Worm (Caenorhabditis elegans) whole organism, dauer: ENCODE results near the gene glb-11.

Experiments
- unc-62 ChIP-seq: sonication (generic microtip); optimal IDR thresholded peaks from 2 replicates; lab custom pipeline; 2017; ENCODE audit warnings: missing biosample characterization, missing genetic modification reagents, missing genetic modification characterization

glb-11 gene

DNA sequence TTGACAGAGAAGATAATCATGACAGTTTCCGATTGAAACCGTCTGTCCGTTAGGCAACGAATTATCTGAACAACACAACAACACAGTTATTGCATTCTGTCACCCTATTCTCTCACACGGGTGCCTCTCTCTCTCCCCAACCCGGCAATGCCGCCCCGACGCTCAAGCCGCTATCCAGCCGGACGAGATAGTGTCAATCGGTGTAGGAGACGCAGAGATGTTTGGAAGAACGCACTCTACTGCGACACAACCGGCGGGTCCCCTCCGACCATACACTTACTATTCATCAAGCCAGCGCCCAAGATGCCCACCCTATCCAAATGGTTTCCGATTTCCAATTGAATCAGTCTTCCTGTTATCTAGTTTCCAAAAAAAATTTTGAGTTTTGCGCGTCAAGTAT, 18.2 kb upstream of the glb-11 start:
- no peak for TF ChIP-seq unc-62 (GFP tag; lab: Kevin White, UChicago)

DNA sequence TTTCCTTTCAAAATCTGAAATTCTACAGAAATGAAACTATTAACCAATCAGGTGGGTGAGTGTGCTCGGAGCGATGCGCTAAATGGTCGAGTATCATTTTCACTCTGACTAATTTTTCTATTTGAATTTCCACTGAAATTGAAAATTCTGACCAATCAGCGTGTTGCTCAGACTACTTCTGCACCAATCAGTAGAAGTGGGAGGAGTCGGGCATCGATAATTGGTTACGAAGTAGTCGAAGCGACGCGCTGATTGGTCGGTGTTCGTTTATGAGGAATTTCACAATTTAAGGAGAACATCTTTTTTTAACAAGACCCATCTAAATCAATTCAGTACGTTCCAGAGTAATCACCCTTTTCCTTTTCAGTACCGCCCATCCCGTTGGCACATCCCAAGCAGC, 17.2 kb upstream of the glb-11 start:
- TF ChIP-seq unc-62 (GFP tag; lab: Kevin White, UChicago): no peak

ce11 chrIII:4007017-4007416, 15.0 kb upstream of the glb-11 start:
- no peak for TF ChIP-seq unc-62 (GFP tag; lab: Kevin White, UChicago)

- no peak for TF ChIP-seq unc-62 (GFP tag; lab: Kevin White, UChicago)
Measured at ce11 chrIII:4005446-4006192, 13.6 kb upstream of the glb-11 start, which contains the start of gene pxd-1. pxd-1 (plus strand) TSS chrIII:4006142.

- no peak for TF ChIP-seq unc-62 (GFP tag; lab: Kevin White, UChicago)
Measured at ce11 chrIII:4004064-4004580, 12.1 kb upstream of the glb-11 start, which contains the start of gene tif-1A. tif-1A (minus strand) TSS chrIII:4004114.

DNA sequence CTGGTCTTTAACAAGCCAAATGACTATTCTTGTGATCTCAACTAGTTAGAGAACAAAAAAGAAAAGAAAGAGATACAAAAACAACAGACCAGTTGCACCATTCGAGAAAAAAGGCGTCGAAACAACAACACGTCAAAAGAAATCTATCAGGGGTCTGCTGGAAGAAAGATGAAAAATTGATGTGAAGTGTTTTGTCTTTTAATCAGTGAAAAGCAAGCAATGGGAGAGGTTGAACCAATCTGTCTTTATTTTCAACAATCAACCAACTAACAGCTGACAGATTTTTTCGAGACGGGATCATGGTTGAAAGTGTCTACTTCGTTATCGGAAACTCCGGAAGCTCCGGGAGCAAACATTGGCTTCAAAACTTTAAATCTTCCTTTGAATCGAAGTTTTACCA, 2.5 kb upstream of the glb-11 start:
- no peak for TF ChIP-seq unc-62 (GFP tag; lab: Kevin White, UChicago)

DNA sequence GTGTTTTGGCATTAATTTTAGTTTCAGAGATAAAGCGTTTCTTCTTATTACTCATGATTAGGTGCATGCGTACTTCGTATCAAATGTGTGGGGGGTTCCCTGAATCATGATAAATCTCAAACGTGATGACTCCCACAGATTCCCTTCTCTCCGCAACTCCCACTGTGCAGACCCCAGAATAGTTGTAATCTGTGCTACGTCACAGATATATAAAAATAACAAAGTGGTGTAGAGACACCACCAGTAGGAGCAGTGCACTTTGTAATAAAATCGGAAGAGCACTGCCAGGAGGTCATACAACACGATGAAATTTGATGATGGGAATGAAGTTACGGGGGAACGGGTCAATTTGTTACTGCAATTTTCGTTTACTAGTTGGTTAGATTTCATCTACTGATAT, 627 bp downstream of the glb-11 start:
- TF ChIP-seq unc-62 (GFP tag; lab: Kevin White, UChicago): no peak

ce11 chrIII:3987759-3988158, 4.2 kb downstream of the glb-11 start, which contains the start of gene C36E8.6:
C36E8.6 (plus strand) TSS chrIII:3988059.
- no peak for TF ChIP-seq unc-62 (GFP tag; lab: Kevin White, UChicago)

DNA sequence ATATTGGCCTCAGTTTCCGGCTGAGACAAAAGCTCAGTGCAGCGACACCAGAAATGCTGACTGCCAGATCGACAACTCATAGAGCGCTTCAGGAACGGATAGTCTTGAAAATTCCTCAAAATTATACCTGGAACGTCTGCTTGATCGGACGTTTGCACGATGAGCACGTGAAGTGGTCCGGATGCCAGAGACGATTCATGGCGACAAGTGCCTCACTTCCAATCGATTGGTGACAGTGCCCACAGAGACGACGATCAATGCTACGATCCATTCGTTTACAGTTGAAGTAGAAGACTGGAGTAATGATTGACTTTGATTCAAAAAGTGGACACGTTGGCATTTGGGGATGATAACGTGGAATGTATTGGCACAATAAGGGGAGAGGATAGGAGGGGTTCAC, 5.6 kb downstream of the glb-11 start, which contains the start of gene Y1A5A.1:
Gene Y1A5A.1, minus strand, starts transcription at position 294 of the 400 bp plus-strand sequence.
- TF ChIP-seq unc-62 (GFP tag; lab: Kevin White, UChicago): no peak

DNA sequence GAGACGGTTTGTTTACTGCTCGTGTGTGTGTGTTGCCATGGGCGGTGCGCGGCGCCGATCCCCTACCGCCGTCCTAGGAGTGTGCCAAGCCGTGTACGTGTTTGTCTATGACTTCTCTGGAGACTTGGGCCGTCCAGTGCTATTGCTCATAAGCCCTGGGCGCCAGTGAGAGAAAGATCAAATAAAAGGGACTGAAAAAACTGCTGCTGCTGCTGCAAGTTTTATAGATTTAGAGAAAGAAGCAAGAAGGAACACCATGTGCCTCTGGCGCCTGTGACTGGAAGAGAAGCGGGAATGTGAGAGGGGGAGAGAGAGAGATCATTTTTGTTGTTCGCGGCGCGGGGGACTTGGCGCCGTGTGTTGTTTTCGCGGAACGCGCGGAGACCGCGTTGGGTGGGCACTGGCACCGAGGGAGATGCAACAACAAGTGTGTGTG, 7.9 kb downstream of the glb-11 start:
- no peak for TF ChIP-seq unc-62 (GFP tag; lab: Kevin White, UChicago)

ce11 chrIII:3979980-3980631, 11.9 kb downstream of the glb-11 start:
- TF ChIP-seq unc-62 (GFP tag; lab: Kevin White, UChicago): no peak

DNA sequence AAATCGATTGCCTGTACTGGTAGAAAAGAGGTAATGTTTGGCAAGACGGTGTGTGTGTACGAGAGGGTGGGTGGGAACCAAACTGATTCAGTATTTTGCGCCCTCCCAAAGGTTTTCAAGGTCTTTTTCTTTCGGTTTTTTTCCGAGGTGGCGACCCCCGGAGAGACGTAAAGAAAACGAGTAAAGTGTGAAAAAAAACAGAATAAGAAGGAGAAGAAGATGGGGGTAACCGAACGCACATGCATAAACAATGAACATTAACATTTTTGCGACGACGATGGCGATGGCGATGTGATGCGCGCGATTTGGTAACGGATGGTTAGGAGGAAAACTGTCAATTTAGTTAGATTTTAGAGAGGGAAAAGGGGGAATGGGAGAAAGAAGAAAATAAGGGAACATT, 13.6 kb downstream of the glb-11 start:
- TF ChIP-seq unc-62 (GFP tag; lab: Kevin White, UChicago): no peak

DNA sequence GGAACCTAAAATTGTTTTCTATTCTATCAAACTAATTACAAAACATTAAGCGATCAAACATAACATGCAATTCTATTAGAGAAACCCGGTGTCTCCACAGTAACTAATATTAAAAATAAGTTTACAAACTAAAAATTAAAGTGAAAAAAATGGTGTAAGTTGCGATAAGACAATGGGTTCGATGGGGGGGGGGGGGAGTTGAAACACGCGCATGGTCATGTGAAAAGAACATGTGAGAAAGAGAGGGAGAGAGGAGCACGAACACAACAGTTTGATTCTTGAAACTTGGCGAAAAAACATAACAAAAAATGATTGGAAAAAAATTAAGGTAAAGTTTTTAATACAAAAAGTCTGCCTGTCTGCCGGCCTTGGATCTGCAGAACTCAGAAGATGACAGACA, 15.0 kb downstream of the glb-11 start:
- no peak for TF ChIP-seq unc-62 (GFP tag; lab: Kevin White, UChicago)

DNA sequence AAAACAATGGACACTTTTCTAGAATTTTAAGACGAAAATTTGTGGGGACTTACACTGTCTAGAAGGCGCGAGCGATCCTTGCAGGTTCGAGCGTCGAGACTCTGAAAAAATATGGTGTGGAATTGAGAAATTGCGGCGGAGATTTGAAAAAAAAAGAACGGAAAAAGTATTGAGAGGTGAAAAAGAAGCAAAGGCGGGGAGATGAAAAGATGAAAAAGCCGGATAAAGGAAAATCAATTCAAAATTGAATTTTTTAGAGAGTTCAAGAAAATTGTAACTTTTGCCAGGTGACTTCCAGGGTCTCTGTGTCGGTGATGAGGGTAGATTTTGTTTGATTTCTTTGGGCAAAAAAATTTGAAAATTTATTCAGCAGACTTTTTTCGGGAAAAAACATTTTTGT, 15.7 kb downstream of the glb-11 start, which contains the start of gene msi-1:
Gene msi-1, minus strand, starts transcription at position 101 of the 400 bp plus-strand sequence.
- no peak for TF ChIP-seq unc-62 (GFP tag; lab: Kevin White, UChicago)

ce11 chrIII:3975008-3975407, 17.0 kb downstream of the glb-11 start:
- TF ChIP-seq unc-62 (GFP tag; lab: Kevin White, UChicago): no peak

ce11 chrIII:3974503-3974902, 17.5 kb downstream of the glb-11 start:
- TF ChIP-seq unc-62 (GFP tag; lab: Kevin White, UChicago): no peak
